Worm (Caenorhabditis elegans) whole organism, L2 larva: ENCODE data around the gene F53H1.3.

Source experiments
- elt-1 ChIP-seq: fragments of 150-350 bp; optimal IDR thresholded peaks from 2 replicates; lab custom pipeline; 2014; ENCODE audit warnings: missing biosample characterization, missing genetic modification characterization
- fos-1 ChIP-seq: fragments of 150-350 bp; optimal IDR thresholded peaks from 2 replicates; lab custom pipeline; 2014; ENCODE audit warnings: missing biosample characterization, missing genetic modification characterization
- lin-11 ChIP-seq: fragments of 150-350 bp; sonication (generic microtip); optimal IDR thresholded peaks from 2 replicates; lab custom pipeline; 2014; ENCODE audit warnings: missing biosample characterization, missing genetic modification characterization, inconsistent platforms, mixed read lengths
- lin-13 ChIP-seq: fragments of 150-350 bp; optimal IDR thresholded peaks from 2 replicates; lab custom pipeline; 2014; ENCODE audit warnings: missing biosample characterization, missing genetic modification reagents, missing genetic modification characterization

DNA sequence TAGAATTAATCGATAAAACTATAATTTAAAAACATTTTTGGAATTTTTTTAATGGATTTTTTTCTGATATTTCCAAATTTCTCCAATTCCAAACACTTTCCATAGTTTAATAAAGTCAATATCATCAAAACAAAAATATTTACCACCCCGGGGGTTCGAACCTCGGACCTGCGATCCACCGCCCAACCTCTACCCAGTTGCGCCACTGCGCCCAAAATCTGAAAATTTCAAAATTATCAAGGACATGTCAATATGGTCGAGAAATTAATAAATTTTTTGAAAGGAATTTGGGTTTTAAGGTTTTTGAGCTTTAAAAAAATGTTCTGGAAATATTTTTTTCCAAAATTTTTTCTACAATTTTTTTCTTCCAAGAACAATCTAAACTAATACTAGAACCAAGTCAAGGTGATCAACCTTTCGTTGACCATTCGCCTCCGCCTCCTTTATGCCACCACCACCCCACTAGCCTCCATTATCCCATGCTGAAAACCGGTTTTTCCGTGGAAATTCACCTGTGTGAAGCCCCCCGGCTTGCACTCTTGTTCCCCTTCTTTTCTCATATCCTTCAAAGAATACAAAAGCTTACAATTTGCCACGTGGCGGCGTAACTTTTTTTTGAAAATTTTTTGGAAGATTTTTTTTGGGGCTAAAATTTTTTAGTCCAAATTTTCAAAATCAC is 52.8 kb downstream of the F53H1.3 start:
- no peak for TF ChIP-seq lin-13 (GFP tag; lab: Kevin White, UChicago)
- TF ChIP-seq elt-1 (tag; lab: Kevin White, UChicago), result no peak
- TF ChIP-seq fos-1 (tag; lab: Kevin White, UChicago), result no peak
- TF ChIP-seq lin-11, result no peak
